Fruit fly (Drosophila melanogaster): ENCODE results near the gene nocte.

The nocte gene

DNA sequence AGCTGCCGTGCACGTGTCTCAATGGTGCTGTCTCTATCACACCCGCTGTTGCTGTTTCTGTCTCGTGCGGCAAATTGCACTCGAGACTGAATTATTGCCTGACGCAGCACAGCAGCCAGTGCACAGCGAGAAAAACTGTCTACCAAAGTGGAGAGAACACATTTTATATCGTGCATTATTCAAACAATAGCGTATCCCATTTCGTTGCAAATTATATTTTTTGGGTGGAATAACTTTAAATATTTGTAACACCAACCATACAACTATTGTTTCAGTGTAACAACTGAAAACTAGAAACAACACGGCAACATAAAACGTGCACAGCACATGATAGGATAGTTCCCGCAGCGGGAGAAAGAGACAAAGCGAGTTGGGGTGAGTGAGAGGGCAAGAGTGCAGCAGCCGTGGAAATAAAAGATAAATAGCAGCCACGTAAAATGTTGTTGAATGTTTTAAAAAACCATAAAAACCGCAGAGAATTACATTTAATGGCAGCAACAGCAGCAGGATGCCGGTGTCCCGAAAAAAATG is 40.9 kb upstream of the nocte start (continued):
- TF ChIP-seq CG10565 (GFP tag; optimal IDR thresholded peaks at IDR 0.05), result no peak
- no peak for TF ChIP-seq eyg (GFP tag; optimal IDR thresholded peaks at IDR 0.05)
- peak; percentile 89 for TF ChIP-seq zfh1 (GFP tag; IDR thresholded peaks at IDR 0.05)
- no peak for TF ChIP-seq pan (optimal IDR thresholded peaks at IDR 0.05)
- TF ChIP-seq pan (GFP tag; optimal IDR thresholded peaks at IDR 0.05 in 1 of 2, IDR thresholded peaks at IDR 0.05 in 1 of 2), result peak in 1 of 2 experiments; percentile 66
- TF ChIP-seq kah (GFP tag; optimal IDR thresholded peaks at IDR 0.05), result no peak
- TF ChIP-seq ham (GFP tag; IDR thresholded peaks at IDR 0.05), result no peak
- no peak for TF ChIP-seq lov (optimal IDR thresholded peaks at IDR 0.05)
- TF ChIP-seq lov (GFP tag; IDR thresholded peaks at IDR 0.05), result peak; percentile 69; the same call in 2 of the 3 replicates
- TF ChIP-seq sens (GFP tag), result peak; percentile 93
- no peak for TF ChIP-seq CG3065 (GFP tag; optimal IDR thresholded peaks at IDR 0.05)
- TF ChIP-seq Blimp-1 (GFP tag; optimal IDR thresholded peaks at IDR 0.05), result peak; percentile 59
- TF ChIP-seq cwo (GFP tag; optimal IDR thresholded peaks at IDR 0.05), result peak; percentile 18
- no peak for TF ChIP-seq slbo (GFP tag; IDR thresholded peaks at IDR 0.05)
- peak; percentile 71 for TF ChIP-seq CG17361 (GFP tag; IDR thresholded peaks at IDR 0.05)
- TF ChIP-seq B-H2 (GFP tag; optimal IDR thresholded peaks at IDR 0.05), result no peak
- no peak for TF ChIP-seq mirr (GFP tag; optimal IDR thresholded peaks at IDR 0.05)
- TF ChIP-seq CG2875 (GFP tag; optimal IDR thresholded peaks at IDR 0.05), result peak; percentile 18
- no peak for TF ChIP-seq CG11247 (GFP tag; IDR thresholded peaks at IDR 0.05)
- TF ChIP-seq chinmo (GFP tag; IDR thresholded peaks at IDR 0.05; ENCODE audit: partially characterized antibody), result no peak
- no peak for TF ChIP-seq CG9932 (GFP tag; IDR thresholded peaks at IDR 0.05)
- peak; percentile 14 for TF ChIP-seq Mes4 (GFP tag; optimal IDR thresholded peaks at IDR 0.05)
- peak; percentile 31 for TF ChIP-seq CG12391 (tag; optimal IDR thresholded peaks at IDR 0.05)
- no peak for TF ChIP-seq maf-S (GFP tag; optimal IDR thresholded peaks at IDR 0.05)
- no peak for TF ChIP-seq her (GFP tag; optimal IDR thresholded peaks at IDR 0.05)
- TF ChIP-seq Ssrp (tag; optimal IDR thresholded peaks at IDR 0.05), result peak; percentile 44
- TF ChIP-seq phol (tag; optimal IDR thresholded peaks at IDR 0.05), result peak; percentile 63
- TF ChIP-seq Eip74EF (GFP tag; optimal IDR thresholded peaks at IDR 0.05), result no peak
- TF ChIP-seq so (GFP tag; IDR thresholded peaks at IDR 0.05), result no peak
- no peak for TF ChIP-seq C15 (GFP tag; IDR thresholded peaks at IDR 0.05)
- no peak for TF ChIP-seq CG12659 (GFP tag; optimal IDR thresholded peaks at IDR 0.05)
- no peak for TF ChIP-seq hb (GFP tag; IDR thresholded peaks at IDR 0.05; ENCODE audit: partially characterized antibody)
- TF ChIP-seq Stat92E (GFP tag; optimal IDR thresholded peaks at IDR 0.05), result peak in 1 of 3 experiments; percentile 47
- peak; percentile 39 for TF ChIP-seq CG6254 (GFP tag; optimal IDR thresholded peaks at IDR 0.05)
- no peak for TF ChIP-seq Taf1 (GFP tag; IDR thresholded peaks at IDR 0.05)
- no peak for TF ChIP-seq caup (GFP tag; optimal IDR thresholded peaks at IDR 0.05; ENCODE audit: severe bottlenecking)
- no peak for TF ChIP-seq Sry-β (GFP tag; optimal IDR thresholded peaks at IDR 0.05)
- TF ChIP-seq klu (GFP tag; IDR thresholded peaks at IDR 0.05), result no peak
- no peak for TF ChIP-seq CG11456 (GFP tag; IDR thresholded peaks at IDR 0.05)
- peak; percentile 36 for TF ChIP-seq CG6813 (GFP tag; optimal IDR thresholded peaks at IDR 0.05)
- TF ChIP-seq CG8359 (GFP tag; optimal IDR thresholded peaks at IDR 0.05; ENCODE audit: borderline replicate concordance), result peak; percentile 26
- no peak for TF ChIP-seq CG32767 (GFP tag; IDR thresholded peaks at IDR 0.05)
- TF ChIP-seq MBD-R2 (GFP tag; IDR thresholded peaks at IDR 0.05), result no peak
- no peak for TF ChIP-seq nerfin-2 (GFP tag; IDR thresholded peaks at IDR 0.05; ENCODE audit: partially characterized antibody)
- TF ChIP-seq Aef1 (GFP tag; IDR thresholded peaks at IDR 0.05), result no peak
- TF ChIP-seq CG13287 (GFP tag; IDR thresholded peaks at IDR 0.05; ENCODE audit: partially characterized antibody), result no peak
- no peak for TF ChIP-seq hkb (optimal IDR thresholded peaks at IDR 0.05)
- peak; percentile 49; the same call in 1 of the 2 replicates for TF ChIP-seq hkb (GFP tag; IDR thresholded peaks at IDR 0.05)
- TF ChIP-seq insv (GFP tag; optimal IDR thresholded peaks at IDR 0.05), result no peak
- TF ChIP-seq schlank (tag; optimal IDR thresholded peaks at IDR 0.05), result no peak
